Worm (Caenorhabditis elegans) whole organism, young adult: ENCODE measurements around the gene C43D7.7.

Experiments
- K11D2.4 ChIP-seq: fragments of 200-800 bp; sonication (Bioruptor generic); IDR thresholded peaks from 2 replicates; pipeline ENCODE4 v1.3.6; 2022; ENCODE audit warnings: missing genetic modification reagents, missing genetic modification characterization, missing compliant biosample characterization
- K12H6.12 ChIP-seq: fragments of 200-800 bp; sonication (Bioruptor generic); optimal IDR thresholded peaks from 2 replicates; lab custom pipeline; 2018; ENCODE audit warnings: mild to moderate bottlenecking, missing genetic modification characterization, missing compliant biosample characterization
- ama-1 ChIP-seq, 3 experiments: fragments of 150-350 bp in 1 of 3; sonication (generic microtip) in 2 of 3; optimal IDR thresholded peaks; 2 replicates each; lab custom pipeline; 2014 to 2018; ENCODE audit warnings: missing biosample characterization in 2 of 3, missing genetic modification characterization in 2 of 3, missing genetic modification reagents in 2 of 3
- aptf-3 ChIP-seq: fragments of 200-800 bp; sonication (Bioruptor generic); IDR thresholded peaks from 2 replicates; pipeline ENCODE4 v1.3.6; 2022; ENCODE audit warnings: missing genetic modification characterization, missing compliant biosample characterization
- bed-2 ChIP-seq: fragments of 200-800 bp; sonication (Bioruptor generic); IDR thresholded peaks from 2 replicates; pipeline ENCODE4 v1.3.6; 2022; ENCODE audit warnings: missing genetic modification reagents, missing genetic modification characterization, missing compliant biosample characterization
- ceh-40 ChIP-seq: fragments of 200-800 bp; sonication (Bioruptor generic); IDR thresholded peaks from 2 replicates; pipeline ENCODE4 v1.3.6; 2022; ENCODE audit warnings: missing genetic modification characterization, missing compliant biosample characterization
- hmg-20 ChIP-seq: fragments of 200-800 bp; sonication (Bioruptor generic); IDR thresholded peaks from 2 replicates; pipeline ENCODE4 v1.3.6; 2022; ENCODE audit warnings: missing genetic modification reagents, missing genetic modification characterization, missing compliant biosample characterization
- let-526 ChIP-seq: fragments of 200-800 bp; sonication (Bioruptor generic); IDR thresholded peaks from 2 replicates; pipeline ENCODE4 v1.3.6; 2022; ENCODE audit warnings: missing genetic modification reagents, missing genetic modification characterization, missing compliant biosample characterization
- mes-4 ChIP-seq: sonication (generic microtip); optimal IDR thresholded peaks from 2 replicates; lab custom pipeline; 2016; ENCODE audit warnings: missing genotype, missing genetic modification characterization, missing compliant biosample characterization
- ztf-28 ChIP-seq: fragments of 200-800 bp; sonication (Bioruptor generic); IDR thresholded peaks from 2 replicates; pipeline ENCODE4 v1.3.6; 2022; ENCODE audit warnings: missing genetic modification reagents, missing genetic modification characterization, missing compliant biosample characterization

- TF ChIP-seq bed-2 = no peak
- TF ChIP-seq mes-4 (tag; lab: Kevin White, UChicago) = no peak
- no peak for TF ChIP-seq K12H6.12
- TF ChIP-seq ceh-40 (GFP tag; lab: Robert Waterston, UW) = no peak
- no peak for TF ChIP-seq ama-1 (optimal IDR thresholded peaks at IDR 0.05; lab: Kevin White, UChicago)
- TF ChIP-seq ama-1 (GFP tag; optimal IDR thresholded peaks at IDR 0.05; lab: Kevin White, UChicago) = no peak
- TF ChIP-seq let-526 (GFP tag; lab: Robert Waterston, UW) = no peak
- TF ChIP-seq K11D2.4 (GFP tag; lab: Robert Waterston, UW) = no peak
- TF ChIP-seq aptf-3 (GFP tag; lab: Robert Waterston, UW) = no peak
- TF ChIP-seq ztf-28 (GFP tag; lab: Robert Waterston, UW) = no peak
- TF ChIP-seq hmg-20 (GFP tag; lab: Robert Waterston, UW) = no peak
Observed at ce11 chrV:19278488-19278887, 40.8 kb downstream of the C43D7.7 start.
